Fruit fly (Drosophila melanogaster) whole organism, wandering third instar larva: Measurements from ENCODE around the gene CG32683.

ENCODE experiments used
- Abd-B ChIP-seq: fragments of >200 bp; optimal IDR thresholded peaks from 2 replicates; lab custom pipeline; 2017; ENCODE audit warnings: missing biosample characterization, missing genetic modification characterization
- Hr78 ChIP-seq: fragments of >200 bp; optimal IDR thresholded peaks from 2 replicates; lab custom pipeline; 2017; ENCODE audit warnings: missing biosample characterization, missing genetic modification characterization
- Jra ChIP-seq: sonication (Bioruptor generic); optimal IDR thresholded peaks from 2 replicates; lab custom pipeline; 2016; ENCODE audit warnings: missing biosample characterization, missing genetic modification characterization
- Myc ChIP-seq: fragments of >200 bp; optimal IDR thresholded peaks from 2 replicates; lab custom pipeline; 2017
- OdsH ChIP-seq: fragments of 200-800 bp; sonication (Bioruptor generic); optimal IDR thresholded peaks from 2 replicates; lab custom pipeline; 2016; ENCODE audit warnings: missing biosample characterization, mild to moderate bottlenecking, missing genetic modification characterization
- br ChIP-seq: fragments of 200-800 bp; sonication (Bioruptor generic); optimal IDR thresholded peaks from 2 replicates; lab custom pipeline; 2016; ENCODE audit warnings: missing biosample characterization, missing genetic modification characterization
- h ChIP-seq: fragments of 200-800 bp; sonication (Bioruptor generic); optimal IDR thresholded peaks from 3 replicates; lab custom pipeline; 2016; ENCODE audit warnings: missing biosample characterization, mild to moderate bottlenecking, missing genetic modification characterization
- lola ChIP-seq: fragments of >200 bp; optimal IDR thresholded peaks from 2 replicates; lab custom pipeline; 2017; ENCODE audit warnings: missing biosample characterization, missing genetic modification characterization
- pan ChIP-seq: fragments of >200 bp; optimal IDR thresholded peaks from 2 replicates; lab custom pipeline; 2017
- psq ChIP-seq: fragments of 200-800 bp; sonication (Bioruptor generic); optimal IDR thresholded peaks from 3 replicates; lab custom pipeline; 2017; ENCODE audit warnings: missing biosample characterization, mild to moderate bottlenecking, missing genetic modification characterization, moderate library complexity

- TF ChIP-seq Abd-B (no peak), Jra (GFP tag; lab: Kevin White, UChicago) (no peak), Myc (no peak), lola (GFP tag; lab: Kevin White, UChicago) (no peak), pan (no peak), h (GFP tag; lab: Kevin White, UChicago) (no peak), br (no peak), psq (no peak), Hr78 (no peak), OdsH (GFP tag; lab: Kevin White, UChicago) (no peak)
These were observed 22.0 kb downstream of the CG32683 start, which contains the start of gene CG12640 for dm6 chrX:10432712-10433111.
